Worm (Caenorhabditis elegans) whole organism, early embryonic: Measurements from ENCODE around the gene rps-24.

Experiments used
- B0310.2 ChIP-seq: sonication (generic microtip); optimal IDR thresholded peaks from 2 replicates; lab custom pipeline; 2016; ENCODE audit warnings: mild to moderate bottlenecking, missing genetic modification characterization, missing compliant biosample characterization
- F13C5.2 ChIP-seq: sonication (generic microtip); optimal IDR thresholded peaks from 2 replicates; lab custom pipeline; 2017; ENCODE audit warnings: mild to moderate bottlenecking, missing genetic modification characterization, inconsistent platforms, missing compliant biosample characterization
- aly-1 ChIP-seq: sonication (generic microtip); optimal IDR thresholded peaks from 2 replicates; lab custom pipeline; 2016; ENCODE audit warnings: missing genetic modification characterization, missing compliant biosample characterization
- ama-1 ChIP-seq: fragments of 150-350 bp; optimal IDR thresholded peaks from 2 replicates; lab custom pipeline; 2014
- ceh-13 ChIP-seq: fragments of 200-800 bp; sonication (Bioruptor generic); optimal IDR thresholded peaks from 2 replicates; lab custom pipeline; 2018; ENCODE audit warnings: mild to moderate bottlenecking, missing genetic modification characterization, missing compliant biosample characterization
- ceh-36 ChIP-seq: sonication (generic microtip); optimal IDR thresholded peaks from 2 replicates; lab custom pipeline; 2016; ENCODE audit warnings: missing genetic modification characterization, inconsistent platforms, missing compliant biosample characterization
- ets-7 ChIP-seq: sonication (generic microtip); optimal IDR thresholded peaks from 2 replicates; lab custom pipeline; 2016; ENCODE audit warnings: missing genotype, missing genetic modification characterization, missing compliant biosample characterization
- flt-1 ChIP-seq: fragments of 200-800 bp; sonication (Bioruptor generic); IDR thresholded peaks from 2 replicates; pipeline ENCODE4 v1.3.6; 2022; ENCODE audit warnings: missing genetic modification characterization, missing compliant biosample characterization
- hmbx-1 ChIP-seq: sonication (generic microtip); optimal IDR thresholded peaks from 2 replicates; lab custom pipeline; 2016; ENCODE audit warnings: mild to moderate bottlenecking, missing genetic modification characterization, missing compliant biosample characterization
- hmg-4 ChIP-seq: fragments of 200-800 bp; sonication (Bioruptor generic); optimal IDR thresholded peaks from 2 replicates; lab custom pipeline; 2018; ENCODE audit warnings: mild to moderate bottlenecking, missing genetic modification characterization, missing compliant biosample characterization
- hnd-1 ChIP-seq: sonication (generic microtip); optimal IDR thresholded peaks from 2 replicates; lab custom pipeline; 2016; ENCODE audit warnings: missing genetic modification characterization, missing compliant biosample characterization
- pes-1 ChIP-seq: fragments of 200-800 bp; sonication (Bioruptor generic); IDR thresholded peaks from 2 replicates; pipeline ENCODE4 v1.3.6; 2022; ENCODE audit warnings: missing genetic modification reagents, missing genetic modification characterization, missing compliant biosample characterization
- scrt-1 ChIP-seq: fragments of 200-800 bp; sonication (Bioruptor generic); IDR thresholded peaks from 2 replicates; pipeline ENCODE4 v1.3.6; 2022; ENCODE audit warnings: missing genetic modification characterization, missing compliant biosample characterization
- sea-1 ChIP-seq: fragments of 200-800 bp; sonication (Bioruptor generic); conservative IDR thresholded peaks from 2 replicates; pipeline ENCODE4 v1.3.6; 2022; ENCODE audit warnings: missing genetic modification characterization, missing compliant biosample characterization
- tbx-11 ChIP-seq: fragments of 200-800 bp; sonication (Bioruptor generic); IDR thresholded peaks from 2 replicates; pipeline ENCODE4 v1.3.6; 2022; ENCODE audit warnings: missing genetic modification characterization, missing compliant biosample characterization
- tbx-37 ChIP-seq: fragments of 200-800 bp; sonication (Bioruptor generic); conservative IDR thresholded peaks from 2 replicates; pipeline ENCODE4 v1.3.6; 2022; ENCODE audit warnings: missing genetic modification reagents, missing genetic modification characterization, missing compliant biosample characterization
- tra-4 ChIP-seq: sonication (generic microtip); optimal IDR thresholded peaks from 2 replicates; lab custom pipeline; 2017; ENCODE audit warnings: missing genetic modification characterization, missing compliant biosample characterization

rps-24 gene

ce11 chrIV:385150-385937, at the start of gene rps-24:
rps-24 (plus strand) TSS chrIV:385887.
- peak; percentile 85 for TF ChIP-seq pes-1 (GFP tag; lab: Robert Waterston, UW)
- TF ChIP-seq F13C5.2 (tag; lab: Kevin White, UChicago) = peak; percentile 51
- peak; percentile 50; the same call in 1 of the 2 replicates for TF ChIP-seq scrt-1 (GFP tag; lab: Robert Waterston, UW)
- TF ChIP-seq tbx-11 (GFP tag; lab: Robert Waterston, UW) = peak; percentile 53; the same call in 1 of the 2 replicates
- TF ChIP-seq aly-1 (tag; lab: Kevin White, UChicago) = peak; percentile 48
- peak; percentile 68; the same call in 1 of the 2 replicates for TF ChIP-seq flt-1 (GFP tag; lab: Robert Waterston, UW)
- peak; percentile 50 for TF ChIP-seq hmg-4
- peak; percentile 43 for TF ChIP-seq hnd-1 (tag; lab: Kevin White, UChicago)
- peak; percentile 64 for TF ChIP-seq sea-1 (GFP tag; lab: Robert Waterston, UW)
- TF ChIP-seq tbx-37 = peak; percentile 69
- TF ChIP-seq ets-7 (tag; lab: Kevin White, UChicago) = peak; percentile 83

ce11 chrIV:337128-337646, 48.5 kb upstream of the rps-24 start, which contains the start of gene pxmp-4:
pxmp-4 (minus strand) TSS chrIV:337178.
- TF ChIP-seq hmbx-1 = no peak
- no peak for TF ChIP-seq pes-1 (GFP tag; lab: Robert Waterston, UW)
- no peak for TF ChIP-seq hmg-4
- TF ChIP-seq tbx-11 (GFP tag; lab: Robert Waterston, UW) = no peak
- no peak for TF ChIP-seq ets-7 (tag; lab: Kevin White, UChicago)
- no peak for TF ChIP-seq flt-1 (GFP tag; lab: Robert Waterston, UW)
- no peak for TF ChIP-seq ceh-13 (GFP tag; lab: Kevin White, UChicago)
- no peak for TF ChIP-seq aly-1 (tag; lab: Kevin White, UChicago)

DNA sequence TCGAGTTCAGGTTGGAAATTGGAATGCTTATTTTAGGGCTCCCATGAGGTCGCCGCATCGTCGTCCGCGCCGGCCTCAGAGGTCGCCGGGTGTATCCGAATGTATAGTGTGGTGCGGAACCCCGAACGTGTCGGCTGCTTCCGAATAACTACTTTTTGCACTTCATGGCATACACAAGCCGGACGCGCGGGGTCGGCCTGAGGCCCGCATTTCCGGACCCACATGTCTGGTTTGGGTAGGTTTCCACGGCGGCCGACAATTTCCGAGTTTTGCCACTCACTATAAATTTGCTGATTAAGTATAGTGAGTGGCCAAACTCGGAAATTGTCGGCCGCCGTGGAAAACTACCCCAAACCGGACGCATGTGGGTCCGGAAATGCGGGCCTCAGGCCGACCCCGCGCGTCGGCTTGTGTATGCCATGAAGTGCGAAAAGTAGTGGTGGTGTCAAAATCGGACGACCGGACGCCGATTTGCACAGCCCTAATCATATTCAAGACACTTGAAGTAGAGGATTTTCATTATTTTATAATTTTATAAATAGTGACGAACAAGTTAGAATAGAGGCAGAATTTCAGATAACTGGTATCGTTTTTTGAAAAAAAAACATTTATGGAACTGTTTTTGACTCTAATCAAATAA, 47.4 kb upstream of the rps-24 start:
- TF ChIP-seq B0310.2 (tag; lab: Kevin White, UChicago) (no peak), tbx-37 (no peak), hnd-1 (tag; lab: Kevin White, UChicago) (no peak), aly-1 (tag; lab: Kevin White, UChicago) (no peak), tbx-11 (GFP tag; lab: Robert Waterston, UW) (no peak), tra-4 (tag; lab: Kevin White, UChicago) (no peak), scrt-1 (GFP tag; lab: Robert Waterston, UW) (no peak), ets-7 (tag; lab: Kevin White, UChicago) (no peak), flt-1 (GFP tag; lab: Robert Waterston, UW) (no peak), ceh-13 (GFP tag; lab: Kevin White, UChicago) (no peak), hmbx-1 (no peak), sea-1 (GFP tag; lab: Robert Waterston, UW) (no peak)

- no peak for TF ChIP-seq sea-1 (GFP tag; lab: Robert Waterston, UW)
- no peak for TF ChIP-seq aly-1 (tag; lab: Kevin White, UChicago)
- TF ChIP-seq F13C5.2 (tag; lab: Kevin White, UChicago) = no peak
- TF ChIP-seq pes-1 (GFP tag; lab: Robert Waterston, UW) = no peak
- no peak for TF ChIP-seq hnd-1 (tag; lab: Kevin White, UChicago)
- TF ChIP-seq hmg-4 = no peak
- no peak for TF ChIP-seq scrt-1 (GFP tag; lab: Robert Waterston, UW)
- TF ChIP-seq hmbx-1 = no peak
- TF ChIP-seq B0310.2 (tag; lab: Kevin White, UChicago) = no peak
- TF ChIP-seq flt-1 (GFP tag; lab: Robert Waterston, UW) = no peak
- no peak for TF ChIP-seq tra-4 (tag; lab: Kevin White, UChicago)
Observed at ce11 chrIV:339508-339907, 46.2 kb upstream of the rps-24 start, which contains the start of gene cdh-8. cdh-8 (plus strand) TSS chrIV:339808.

- no peak for TF ChIP-seq pes-1 (GFP tag; lab: Robert Waterston, UW)
- no peak for TF ChIP-seq sea-1 (GFP tag; lab: Robert Waterston, UW)
- no peak for TF ChIP-seq F13C5.2 (tag; lab: Kevin White, UChicago)
- TF ChIP-seq ceh-36 (tag; lab: Kevin White, UChicago) = no peak
- no peak for TF ChIP-seq ama-1
- no peak for TF ChIP-seq ets-7 (tag; lab: Kevin White, UChicago)
- no peak for TF ChIP-seq aly-1 (tag; lab: Kevin White, UChicago)
- TF ChIP-seq hnd-1 (tag; lab: Kevin White, UChicago) = no peak
- TF ChIP-seq scrt-1 (GFP tag; lab: Robert Waterston, UW) = no peak
- no peak for TF ChIP-seq flt-1 (GFP tag; lab: Robert Waterston, UW)
- no peak for TF ChIP-seq ceh-13 (GFP tag; lab: Kevin White, UChicago)
- no peak for TF ChIP-seq hmg-4
- no peak for TF ChIP-seq hmbx-1
Observed at ce11 chrIV:343279-343678, 42.4 kb upstream of the rps-24 start.

DNA sequence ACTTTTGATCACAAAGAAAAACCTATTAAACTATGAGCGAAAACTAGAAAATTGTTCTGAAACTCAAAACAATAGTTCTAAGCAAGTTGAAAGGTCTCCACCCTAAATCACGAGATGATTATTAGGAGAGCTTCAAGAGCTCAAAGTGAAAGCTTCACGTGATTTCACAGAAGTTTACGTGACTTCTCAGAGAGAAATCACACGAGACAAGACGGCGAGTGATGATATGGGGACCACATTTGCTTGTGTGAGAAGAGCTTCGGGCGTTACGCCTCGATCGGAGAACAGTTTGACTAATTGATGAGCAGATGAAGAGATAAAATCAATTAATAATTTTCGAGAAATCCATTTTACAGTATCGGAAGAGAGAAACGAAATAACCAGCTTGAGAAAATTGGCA, 20.7 kb upstream of the rps-24 start:
- TF ChIP-seq ama-1 (no peak), hnd-1 (tag; lab: Kevin White, UChicago) (no peak), aly-1 (tag; lab: Kevin White, UChicago) (no peak)

DNA sequence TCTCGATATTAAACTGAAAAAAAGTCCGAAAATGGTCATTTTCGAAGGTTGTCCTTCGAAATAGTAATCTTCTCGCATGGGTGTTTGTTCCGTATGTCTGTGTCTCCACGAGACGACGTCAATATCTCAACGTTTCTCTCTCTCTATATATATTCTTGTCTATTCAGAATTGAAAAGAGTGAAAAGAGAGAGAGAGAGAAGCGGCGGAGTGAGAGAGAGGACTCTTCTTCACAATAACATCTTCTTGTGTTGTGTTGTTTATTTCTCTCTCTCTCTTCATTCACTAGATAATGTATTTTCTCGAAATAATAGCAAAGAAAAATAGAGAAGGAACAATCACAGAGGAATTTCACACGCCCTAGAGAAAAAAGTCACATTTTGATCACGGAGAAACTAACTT, 19.3 kb upstream of the rps-24 start:
- TF ChIP-seq ets-7 (tag; lab: Kevin White, UChicago) (no peak), aly-1 (tag; lab: Kevin White, UChicago) (no peak), sea-1 (GFP tag; lab: Robert Waterston, UW) (no peak), ama-1 (no peak), flt-1 (GFP tag; lab: Robert Waterston, UW) (no peak), tbx-37 (no peak), ceh-36 (tag; lab: Kevin White, UChicago) (no peak), pes-1 (GFP tag; lab: Robert Waterston, UW) (no peak), tbx-11 (GFP tag; lab: Robert Waterston, UW) (no peak)
